Worm (Caenorhabditis elegans): ENCODE measurements around the gene T06D8.10.

T06D8.10 gene

ce11 chrII:11268822-11269221 lies 21.5 kb upstream of the T06D8.10 start, which contains the start of gene cut-1:
Gene cut-1 (plus strand): TSS chrII:11269122.
- TF ChIP-seq B0310.2 (tag; optimal IDR thresholded peaks at IDR 0.05) (no peak), hnd-1 (tag; optimal IDR thresholded peaks at IDR 0.05) (no peak), flt-1 (GFP tag; IDR thresholded peaks at IDR 0.05) (no peak)

- no peak for TF ChIP-seq hnd-1 (tag; optimal IDR thresholded peaks at IDR 0.05)
- TF ChIP-seq hmbx-1 (tag; optimal IDR thresholded peaks at IDR 0.05) = no peak
- no peak for TF ChIP-seq B0310.2 (tag; optimal IDR thresholded peaks at IDR 0.05)
- no peak for TF ChIP-seq hmg-4 (GFP tag; optimal IDR thresholded peaks at IDR 0.05)
- TF ChIP-seq ama-1 (optimal IDR thresholded peaks at IDR 0.05) = no peak
- TF ChIP-seq tbx-37 (GFP tag; conservative IDR thresholded peaks at IDR 0.05) = no peak
- TF ChIP-seq sea-1 (GFP tag; conservative IDR thresholded peaks at IDR 0.05) = no peak
- TF ChIP-seq aly-1 (tag; optimal IDR thresholded peaks at IDR 0.05) = no peak
- no peak for TF ChIP-seq F13C5.2 (tag; optimal IDR thresholded peaks at IDR 0.05)
- TF ChIP-seq pes-1 (GFP tag; IDR thresholded peaks at IDR 0.05) = no peak
- no peak for TF ChIP-seq tbx-11 (GFP tag; IDR thresholded peaks at IDR 0.05)
Observed at ce11 chrII:11261173-11261572, 13.9 kb upstream of the T06D8.10 start, which contains the start of gene T05B9.1. Gene T05B9.1 (minus strand): TSS chrII:11261192.

ce11 chrII:11259766-11260165 lies 12.5 kb upstream of the T06D8.10 start:
- TF ChIP-seq hmg-4 (GFP tag; optimal IDR thresholded peaks at IDR 0.05) = no peak
- TF ChIP-seq tbx-11 (GFP tag; IDR thresholded peaks at IDR 0.05) = no peak

- TF ChIP-seq sea-1 (GFP tag; conservative IDR thresholded peaks at IDR 0.05) (no peak), pes-1 (GFP tag; IDR thresholded peaks at IDR 0.05) (no peak), hmg-4 (GFP tag; optimal IDR thresholded peaks at IDR 0.05) (no peak), tra-4 (tag; optimal IDR thresholded peaks at IDR 0.05) (no peak), flt-1 (GFP tag; IDR thresholded peaks at IDR 0.05) (no peak), ets-7 (tag; optimal IDR thresholded peaks at IDR 0.05) (no peak), ceh-13 (GFP tag; optimal IDR thresholded peaks at IDR 0.05) (no peak), scrt-1 (GFP tag; IDR thresholded peaks at IDR 0.05) (no peak), ceh-36 (tag; optimal IDR thresholded peaks at IDR 0.05) (no peak)
Observed at ce11 chrII:11255536-11255935, 8.2 kb upstream of the T06D8.10 start, which contains the start of gene T05B9.2. Gene T05B9.2 (plus strand): TSS chrII:11255836.

- no peak for TF ChIP-seq ceh-13 (GFP tag; optimal IDR thresholded peaks at IDR 0.05)
Observed at ce11 chrII:11246506-11246905, 808 bp downstream of the T06D8.10 start.

ce11 chrII:11242918-11243317 lies 4.4 kb downstream of the T06D8.10 start:
- TF ChIP-seq F13C5.2 (tag; optimal IDR thresholded peaks at IDR 0.05) = no peak
- no peak for TF ChIP-seq tra-4 (tag; optimal IDR thresholded peaks at IDR 0.05)
- no peak for TF ChIP-seq ceh-13 (GFP tag; optimal IDR thresholded peaks at IDR 0.05)
- no peak for TF ChIP-seq tbx-11 (GFP tag; IDR thresholded peaks at IDR 0.05)
- no peak for TF ChIP-seq ama-1 (optimal IDR thresholded peaks at IDR 0.05)
- no peak for TF ChIP-seq sea-1 (GFP tag; conservative IDR thresholded peaks at IDR 0.05)
- TF ChIP-seq scrt-1 (GFP tag; IDR thresholded peaks at IDR 0.05) = no peak
- TF ChIP-seq flt-1 (GFP tag; IDR thresholded peaks at IDR 0.05) = no peak
- TF ChIP-seq ceh-36 (tag; optimal IDR thresholded peaks at IDR 0.05) = no peak
- no peak for TF ChIP-seq aly-1 (tag; optimal IDR thresholded peaks at IDR 0.05)
- no peak for TF ChIP-seq pes-1 (GFP tag; IDR thresholded peaks at IDR 0.05)
- TF ChIP-seq tbx-37 (GFP tag; conservative IDR thresholded peaks at IDR 0.05) = no peak
- TF ChIP-seq B0310.2 (tag; optimal IDR thresholded peaks at IDR 0.05) = no peak
- TF ChIP-seq hnd-1 (tag; optimal IDR thresholded peaks at IDR 0.05) = no peak
- no peak for TF ChIP-seq ets-7 (tag; optimal IDR thresholded peaks at IDR 0.05)

- TF ChIP-seq ama-1 (optimal IDR thresholded peaks at IDR 0.05) (no peak), flt-1 (GFP tag; IDR thresholded peaks at IDR 0.05) (no peak), hmg-4 (GFP tag; optimal IDR thresholded peaks at IDR 0.05) (no peak), hnd-1 (tag; optimal IDR thresholded peaks at IDR 0.05) (no peak), hmbx-1 (tag; optimal IDR thresholded peaks at IDR 0.05) (no peak), ceh-13 (GFP tag; optimal IDR thresholded peaks at IDR 0.05) (no peak), aly-1 (tag; optimal IDR thresholded peaks at IDR 0.05) (no peak), scrt-1 (GFP tag; IDR thresholded peaks at IDR 0.05) (no peak), ets-7 (tag; optimal IDR thresholded peaks at IDR 0.05) (no peak), pes-1 (GFP tag; IDR thresholded peaks at IDR 0.05) (no peak), tbx-11 (GFP tag; IDR thresholded peaks at IDR 0.05) (no peak), tbx-37 (GFP tag; conservative IDR thresholded peaks at IDR 0.05) (no peak), ceh-36 (tag; optimal IDR thresholded peaks at IDR 0.05) (no peak), sea-1 (GFP tag; conservative IDR thresholded peaks at IDR 0.05) (no peak), B0310.2 (tag; optimal IDR thresholded peaks at IDR 0.05) (no peak)
Observed at ce11 chrII:11241497-11241896, 5.8 kb downstream of the T06D8.10 start.

- no peak for TF ChIP-seq flt-1 (GFP tag; IDR thresholded peaks at IDR 0.05)
- no peak for TF ChIP-seq sea-1 (GFP tag; conservative IDR thresholded peaks at IDR 0.05)
- no peak for TF ChIP-seq tbx-37 (GFP tag; conservative IDR thresholded peaks at IDR 0.05)
- TF ChIP-seq pes-1 (GFP tag; IDR thresholded peaks at IDR 0.05) = no peak
- no peak for TF ChIP-seq ama-1 (optimal IDR thresholded peaks at IDR 0.05)
- TF ChIP-seq hmbx-1 (tag; optimal IDR thresholded peaks at IDR 0.05) = no peak
- TF ChIP-seq hmg-4 (GFP tag; optimal IDR thresholded peaks at IDR 0.05) = no peak
- TF ChIP-seq tbx-11 (GFP tag; IDR thresholded peaks at IDR 0.05) = no peak
- no peak for TF ChIP-seq tra-4 (tag; optimal IDR thresholded peaks at IDR 0.05)
- no peak for TF ChIP-seq ceh-36 (tag; optimal IDR thresholded peaks at IDR 0.05)
- no peak for TF ChIP-seq ceh-13 (GFP tag; optimal IDR thresholded peaks at IDR 0.05)
- no peak for TF ChIP-seq hnd-1 (tag; optimal IDR thresholded peaks at IDR 0.05)
- TF ChIP-seq ets-7 (tag; optimal IDR thresholded peaks at IDR 0.05) = no peak
- no peak for TF ChIP-seq scrt-1 (GFP tag; IDR thresholded peaks at IDR 0.05)
- no peak for TF ChIP-seq B0310.2 (tag; optimal IDR thresholded peaks at IDR 0.05)
- TF ChIP-seq aly-1 (tag; optimal IDR thresholded peaks at IDR 0.05) = no peak
- TF ChIP-seq F13C5.2 (tag; optimal IDR thresholded peaks at IDR 0.05) = no peak
Observed at ce11 chrII:11240963-11241362, 6.4 kb downstream of the T06D8.10 start.
